Worm (Caenorhabditis elegans) whole organism, young adult: ENCODE data around the gene R07C3.13.

ENCODE experiments used
- B0336.3 ChIP-seq: fragments of 200-800 bp; sonication (Bioruptor generic); IDR thresholded peaks from 2 replicates; pipeline ENCODE4 v1.3.6; 2022; ENCODE audit warnings: missing genetic modification characterization, missing compliant biosample characterization
- Y67H2A.10 ChIP-seq: fragments of 200-800 bp; sonication (Bioruptor generic); conservative IDR thresholded peaks from 2 replicates; pipeline ENCODE4 v1.3.6; 2022; ENCODE audit warnings: missing genetic modification reagents, missing genetic modification characterization, missing compliant biosample characterization
- dpff-1 ChIP-seq: sonication (generic microtip); optimal IDR thresholded peaks from 2 replicates; lab custom pipeline; 2017; ENCODE audit warnings: mild to moderate bottlenecking, missing genetic modification characterization, missing compliant biosample characterization
- ets-4 ChIP-seq: fragments of 200-800 bp; sonication (Bioruptor generic); optimal IDR thresholded peaks from 2 replicates; lab custom pipeline; 2018; ENCODE audit warnings: mild to moderate bottlenecking, missing genetic modification characterization, missing compliant biosample characterization
- him-1 ChIP-seq: sonication (generic microtip); optimal IDR thresholded peaks from 2 replicates; lab custom pipeline; 2016; ENCODE audit warnings: missing genotype, missing genetic modification reagents, missing genetic modification characterization, missing compliant biosample characterization
- pha-4 ChIP-seq: fragments of 150-350 bp; sonication (generic microtip); optimal IDR thresholded peaks from 2 replicates; lab custom pipeline; 2014; ENCODE audit warnings: missing biosample characterization, missing genetic modification reagents, missing genetic modification characterization
- rcor-1 ChIP-seq: fragments of 200-800 bp; sonication (Bioruptor generic); IDR thresholded peaks from 2 replicates; pipeline ENCODE4 v1.3.6; 2022; ENCODE audit warnings: missing genetic modification reagents, missing genetic modification characterization, missing compliant biosample characterization

- no peak for TF ChIP-seq dpff-1
- TF ChIP-seq rcor-1 (GFP tag; lab: Robert Waterston, UW) = no peak
- no peak for TF ChIP-seq ets-4 (GFP tag; lab: Kevin White, UChicago)
- TF ChIP-seq B0336.3 = no peak
- TF ChIP-seq him-1 = no peak
- TF ChIP-seq pha-4 = no peak
- TF ChIP-seq Y67H2A.10 (GFP tag; lab: Robert Waterston, UW) = no peak
These were observed 25.6 kb downstream of the R07C3.13 start, which contains the start of gene T07D3.2 for ce11 chrII:901632-902031.
